Fruit fly (Drosophila melanogaster): ENCODE data around the gene Jasper.
A peak's percentile ranks its signal among the peaks of the same experiment; 100 is the strongest.

Jasper gene

dm6 chr3R:30076088-30076487 is 23.8 kb downstream of the Jasper start (continued):
- TF ChIP-seq CG11762 (GFP tag; optimal IDR thresholded peaks at IDR 0.05; ENCODE audit: insufficient read depth) (peak; percentile 36), Eip93F (GFP tag; optimal IDR thresholded peaks at IDR 0.05) (no peak), CG4318 (GFP tag; optimal IDR thresholded peaks at IDR 0.05) (peak; percentile 58), CG8319 (GFP tag; optimal IDR thresholded peaks at IDR 0.05) (peak; percentile 31), Gug (GFP tag; IDR thresholded peaks at IDR 0.05) (peak; percentile 70), CG32006 (GFP tag; optimal IDR thresholded peaks at IDR 0.05) (peak; percentile 80), esn (GFP tag; optimal IDR thresholded peaks at IDR 0.05) (peak; percentile 69), Blimp-1 (GFP tag; optimal IDR thresholded peaks at IDR 0.05) (peak; percentile 5), Met (GFP tag; optimal IDR thresholded peaks at IDR 0.05) (peak; percentile 61), salr (GFP tag; optimal IDR thresholded peaks at IDR 0.05) (peak; percentile 20 to 53), CG6163 (GFP tag; IDR thresholded peaks at IDR 0.05) (peak; percentile 76), CG34406 (GFP tag; optimal IDR thresholded peaks at IDR 0.05) (peak; percentile 48), CG10631 (GFP tag; optimal IDR thresholded peaks at IDR 0.05) (peak; percentile 71), eg (GFP tag; IDR thresholded peaks at IDR 0.05) (peak; percentile 63; the same call in 2 of the 3 replicates), CG15336 (GFP tag; IDR thresholded peaks at IDR 0.05) (peak; percentile 74)

DNA sequence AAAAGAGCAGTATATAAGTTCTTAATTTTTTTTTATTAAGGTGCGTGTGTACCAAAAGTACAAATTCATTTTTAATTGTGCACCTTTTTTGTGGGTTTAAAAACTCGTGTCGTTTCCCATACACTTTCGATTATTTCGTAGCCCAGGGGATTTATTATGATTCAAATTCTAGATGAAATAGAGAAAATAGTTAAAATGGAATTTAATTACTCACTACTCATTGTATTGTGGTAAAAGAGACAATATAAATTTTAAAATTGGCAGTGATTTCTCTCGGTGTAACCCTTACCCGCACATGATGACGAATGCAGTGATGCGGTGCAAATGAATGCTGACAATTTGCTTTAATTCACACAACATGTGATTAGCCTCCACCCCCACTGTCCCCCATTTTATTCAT is 30.9 kb downstream of the Jasper start:
- TF ChIP-seq CG10631 (GFP tag; optimal IDR thresholded peaks at IDR 0.05) (no peak), CG6854 (GFP tag; optimal IDR thresholded peaks at IDR 0.05) (no peak), CG1621 (tag; optimal IDR thresholded peaks at IDR 0.05) (no peak), esn (GFP tag; optimal IDR thresholded peaks at IDR 0.05) (peak; percentile 50), Ets21C (GFP tag; optimal IDR thresholded peaks at IDR 0.05) (peak; percentile 22), CG15336 (GFP tag; IDR thresholded peaks at IDR 0.05) (no peak), CG3032 (tag; optimal IDR thresholded peaks at IDR 0.05) (no peak), CG4318 (GFP tag; optimal IDR thresholded peaks at IDR 0.05) (no peak), CG8319 (GFP tag; optimal IDR thresholded peaks at IDR 0.05) (no peak), acj6 (GFP tag; optimal IDR thresholded peaks at IDR 0.05) (peak; percentile 8), CG3919 (GFP tag; optimal IDR thresholded peaks at IDR 0.05) (peak; percentile 32), CG34406 (GFP tag; optimal IDR thresholded peaks at IDR 0.05) (peak; percentile 14), Sox102F (GFP tag; optimal IDR thresholded peaks at IDR 0.05) (peak; percentile 23), CG11762 (GFP tag; optimal IDR thresholded peaks at IDR 0.05; ENCODE audit: insufficient read depth) (no peak), Gug (GFP tag; IDR thresholded peaks at IDR 0.05) (no peak), CG10669 (GFP tag; optimal IDR thresholded peaks at IDR 0.05) (no peak), net (GFP tag; optimal IDR thresholded peaks at IDR 0.05) (no peak), Smox (GFP tag; optimal IDR thresholded peaks at IDR 0.05) (peak; percentile 45), Met (GFP tag; optimal IDR thresholded peaks at IDR 0.05) (no peak), Sox14 (GFP tag; optimal IDR thresholded peaks at IDR 0.05) (peak; percentile 16), Ets96B (tag; optimal IDR thresholded peaks at IDR 0.05) (no peak), CG31627 (GFP tag; optimal IDR thresholded peaks at IDR 0.05) (peak; percentile 63), Hr4 (GFP tag; optimal IDR thresholded peaks at IDR 0.05) (peak; percentile 15), vri (GFP tag; optimal IDR thresholded peaks at IDR 0.05) (no peak), salr (GFP tag; optimal IDR thresholded peaks at IDR 0.05) (no peak), Sox15 (GFP tag; optimal IDR thresholded peaks at IDR 0.05) (no peak), fd85E (GFP tag; optimal IDR thresholded peaks at IDR 0.05) (no peak), CG32006 (GFP tag; optimal IDR thresholded peaks at IDR 0.05) (peak; percentile 17), CG6276 (GFP tag; optimal IDR thresholded peaks at IDR 0.05) (no peak), Eip75B (GFP tag; optimal IDR thresholded peaks at IDR 0.05) (no peak), CG16779 (tag; optimal IDR thresholded peaks at IDR 0.05) (no peak), spab (GFP tag; optimal IDR thresholded peaks at IDR 0.05) (no peak), Lpt (GFP tag; optimal IDR thresholded peaks at IDR 0.05) (no peak), CG11902 (GFP tag; optimal IDR thresholded peaks at IDR 0.05) (peak; percentile 14), Eip93F (GFP tag; optimal IDR thresholded peaks at IDR 0.05) (no peak), ss (GFP tag; optimal IDR thresholded peaks at IDR 0.05) (no peak), lz (GFP tag; optimal IDR thresholded peaks at IDR 0.05) (peak; percentile 32), CG6808 (GFP tag; optimal IDR thresholded peaks at IDR 0.05) (no peak), CG6792 (GFP tag; optimal IDR thresholded peaks at IDR 0.05) (no peak), svp (GFP tag) (peak; percentile 70), topi (GFP tag; optimal IDR thresholded peaks at IDR 0.05) (peak; percentile 64), CG6163 (GFP tag; IDR thresholded peaks at IDR 0.05) (no peak), OdsH (GFP tag; optimal IDR thresholded peaks at IDR 0.05) (peak; percentile 18), cyc (GFP tag; optimal IDR thresholded peaks at IDR 0.05) (peak; percentile 55), CG8632 (GFP tag; optimal IDR thresholded peaks at IDR 0.05) (peak; percentile 13), CG8119 (GFP tag; IDR thresholded peaks at IDR 0.05) (no peak)

Measured in whole organism, prepupa.